Worm (Caenorhabditis elegans) whole organism, L1 larva: ENCODE results near the gene ins-23.

ENCODE experiments used
- C04F5.9 ChIP-seq: sonication (generic microtip); optimal IDR thresholded peaks from 2 replicates; lab custom pipeline; 2016; ENCODE audit warnings: missing genetic modification characterization, missing compliant biosample characterization
- C16A3.4 ChIP-seq: fragments of 150-350 bp; optimal IDR thresholded peaks from 2 replicates; lab custom pipeline; 2014; ENCODE audit warnings: missing biosample characterization, missing genetic modification characterization
- aha-1 ChIP-seq: fragments of 150-350 bp; optimal IDR thresholded peaks from 2 replicates; lab custom pipeline; 2014; ENCODE audit warnings: missing biosample characterization, missing genetic modification characterization
- aly-2 ChIP-seq: fragments of 150-350 bp; optimal IDR thresholded peaks from 2 replicates; lab custom pipeline; 2014; ENCODE audit warnings: missing biosample characterization, missing genetic modification characterization
- ama-1 ChIP-seq: fragments of 150-350 bp; optimal IDR thresholded peaks from 2 replicates; lab custom pipeline; 2014
- ceh-63 ChIP-seq: fragments of 200-800 bp; sonication (Bioruptor generic); optimal IDR thresholded peaks from 2 replicates; lab custom pipeline; 2018; ENCODE audit warnings: mild to moderate bottlenecking, missing genetic modification characterization, missing compliant biosample characterization
- ceh-8 ChIP-seq: fragments of 200-800 bp; sonication (Bioruptor generic); optimal IDR thresholded peaks from 2 replicates; lab custom pipeline; 2018; ENCODE audit warnings: mild to moderate bottlenecking, missing genetic modification characterization, moderate library complexity, missing compliant biosample characterization
- ces-1 ChIP-seq: fragments of 150-350 bp; optimal IDR thresholded peaks from 2 replicates; lab custom pipeline; 2014; ENCODE audit warnings: missing biosample characterization, missing genetic modification reagents, missing genetic modification characterization
- dpl-1 ChIP-seq, 3 experiments: fragments of 150-350 bp in 2 of 3; sonication (generic microtip) in 1 of 3; optimal IDR thresholded peaks; 2 replicates each; lab custom pipeline; 2014 to 2017; ENCODE audit warnings: missing biosample characterization in 3 of 3, missing genetic modification characterization in 3 of 3, missing genetic modification reagents in 3 of 3
- efl-1 ChIP-seq, 4 experiments: fragments of 150-350 bp; optimal IDR thresholded peaks in 3 of 4; peaks in 1 of 4; 1 replicate in 1 of 4; 2 replicates in 3 of 4; lab custom pipeline; 2014; ENCODE audit warnings: missing biosample characterization in 2 of 4, missing genetic modification characterization in 2 of 4, missing genetic modification reagents in 2 of 4
- egl-27 ChIP-seq, 2 experiments: fragments of 150-350 bp in 1 of 2; sonication (generic microtip); optimal IDR thresholded peaks; 3 replicates each; lab custom pipeline; 2017 to 2018; ENCODE audit warnings: missing biosample characterization in 2 of 2, missing genetic modification characterization in 2 of 2, missing genetic modification reagents in 2 of 2
- elt-2 ChIP-seq: sonication (generic microtip); optimal IDR thresholded peaks from 2 replicates; lab custom pipeline; 2016; ENCODE audit warnings: missing genetic modification characterization, mild to moderate bottlenecking, inconsistent platforms, missing compliant biosample characterization, missing genetic modification reagents
- ets-5 ChIP-seq: fragments of 200-800 bp; sonication (Bioruptor generic); IDR thresholded peaks from 2 replicates; pipeline ENCODE4 v1.3.6; 2022; ENCODE audit warnings: missing genetic modification characterization, missing compliant biosample characterization
- grh-1 ChIP-seq: fragments of 200-800 bp; sonication (Bioruptor generic); IDR thresholded peaks from 2 replicates; pipeline ENCODE4 v1.3.6; 2022; ENCODE audit warnings: missing genetic modification reagents, missing genetic modification characterization, missing compliant biosample characterization
- hpl-2 ChIP-seq: fragments of 150-350 bp; optimal IDR thresholded peaks from 2 replicates; lab custom pipeline; 2014; ENCODE audit warnings: missing biosample characterization, missing genetic modification reagents, missing genetic modification characterization
- lin-14 ChIP-seq: fragments of 200-800 bp; sonication (Bioruptor generic); optimal IDR thresholded peaks from 2 replicates; lab custom pipeline; 2018; ENCODE audit warnings: mild to moderate bottlenecking, missing genetic modification characterization, moderate library complexity, missing compliant biosample characterization
- lin-39 ChIP-seq: fragments of 150-350 bp; optimal IDR thresholded peaks from 2 replicates; lab custom pipeline; 2014; ENCODE audit warnings: missing biosample characterization, missing genetic modification reagents, missing genetic modification characterization
- mef-2 ChIP-seq: fragments of 150-350 bp; optimal IDR thresholded peaks from 2 replicates; lab custom pipeline; 2014; ENCODE audit warnings: missing biosample characterization, missing genetic modification characterization
- mep-1 ChIP-seq: fragments of 150-350 bp; optimal IDR thresholded peaks from 2 replicates; lab custom pipeline; 2014; ENCODE audit warnings: missing biosample characterization, missing genetic modification characterization
- nhr-11 ChIP-seq: fragments of 150-350 bp; optimal IDR thresholded peaks from 2 replicates; lab custom pipeline; 2014; ENCODE audit warnings: missing biosample characterization, missing genetic modification characterization
- nhr-12 ChIP-seq: sonication (generic microtip); optimal IDR thresholded peaks from 2 replicates; lab custom pipeline; 2017; ENCODE audit warnings: missing biosample characterization, missing genetic modification characterization
- nhr-237 ChIP-seq: fragments of 150-350 bp; optimal IDR thresholded peaks from 2 replicates; lab custom pipeline; 2014; ENCODE audit warnings: missing biosample characterization, missing genetic modification characterization
- nhr-71 ChIP-seq: sonication (generic microtip); optimal IDR thresholded peaks from 2 replicates; lab custom pipeline; 2016; ENCODE audit warnings: mild to moderate bottlenecking, missing genetic modification characterization, moderate library complexity, missing compliant biosample characterization
- nhr-77 ChIP-seq: fragments of 150-350 bp; optimal IDR thresholded peaks from 2 replicates; lab custom pipeline; 2014; ENCODE audit warnings: missing biosample characterization, missing genetic modification characterization
- nhr-85 ChIP-seq: sonication (generic microtip); peaks from one replicate; lab custom pipeline; 2016; ENCODE audit warnings: missing genetic modification characterization, inconsistent platforms, missing compliant biosample characterization
- pag-3 ChIP-seq: sonication (generic microtip); optimal IDR thresholded peaks from 2 replicates; lab custom pipeline; 2017; ENCODE audit warnings: missing genetic modification characterization, mild to moderate bottlenecking, missing compliant biosample characterization, antibody characterized with exemption, borderline replicate concordance; ENCODE audit not compliant: insufficient read depth
- pax-3 ChIP-seq: fragments of 200-800 bp; sonication (Bioruptor generic); optimal IDR thresholded peaks from 2 replicates; lab custom pipeline; 2018; ENCODE audit warnings: mild to moderate bottlenecking, missing genetic modification characterization, moderate library complexity, missing compliant biosample characterization
- rnt-1 ChIP-seq: sonication (generic microtip); optimal IDR thresholded peaks from 2 replicates; lab custom pipeline; 2016; ENCODE audit warnings: mild to moderate bottlenecking, missing genetic modification characterization, moderate library complexity, missing compliant biosample characterization
- snu-23 ChIP-seq: sonication (generic microtip); optimal IDR thresholded peaks from 2 replicates; lab custom pipeline; 2016; ENCODE audit warnings: missing genetic modification characterization, missing compliant biosample characterization
- swsn-7 ChIP-seq: sonication (generic microtip); optimal IDR thresholded peaks from 2 replicates; lab custom pipeline; 2016; ENCODE audit warnings: missing genetic modification characterization, missing compliant biosample characterization
- tbx-2 ChIP-seq: sonication (generic microtip); optimal IDR thresholded peaks from 2 replicates; lab custom pipeline; 2016; ENCODE audit warnings: missing genetic modification characterization, missing compliant biosample characterization
- unc-98 ChIP-seq: fragments of 200-800 bp; sonication (Bioruptor generic); IDR thresholded peaks from 2 replicates; pipeline ENCODE4 v1.3.6; 2022; ENCODE audit warnings: missing genetic modification characterization, missing compliant biosample characterization
- vab-15 ChIP-seq: sonication (generic microtip); optimal IDR thresholded peaks from 2 replicates; lab custom pipeline; 2017; ENCODE audit warnings: missing genotype, mild to moderate bottlenecking, missing genetic modification characterization, missing compliant biosample characterization
- zag-1 ChIP-seq: fragments of 150-350 bp; optimal IDR thresholded peaks from 2 replicates; lab custom pipeline; 2014; ENCODE audit warnings: missing biosample characterization, missing genetic modification characterization

Gene ins-23

DNA sequence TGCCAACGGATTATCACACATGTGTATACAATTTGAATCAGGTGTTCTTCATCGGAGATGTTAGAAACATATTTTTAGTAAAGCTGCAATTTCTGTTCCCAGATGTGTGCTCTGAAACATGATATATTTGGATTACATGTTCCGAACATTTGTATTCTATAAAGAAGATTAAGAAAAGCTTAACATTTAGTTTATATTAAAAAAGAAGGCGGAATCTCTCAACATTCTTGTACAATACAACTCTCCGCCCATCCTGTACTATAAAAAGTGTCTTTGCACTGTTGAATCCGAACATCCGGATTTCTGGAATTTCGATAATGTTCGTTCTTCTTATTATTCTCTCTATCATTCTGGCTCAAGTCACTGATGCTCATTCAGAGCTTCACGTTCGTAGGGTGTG is at the start of gene ins-23:
TSS of gene ins-23 (plus strand) at position 301 of the 400 bp plus-strand sequence.
- TF ChIP-seq rnt-1 (no peak), ets-5 (GFP tag; lab: Robert Waterston, UW) (no peak), lin-14 (no peak), mef-2 (tag; lab: Kevin White, UChicago) (no peak), vab-15 (tag; lab: Kevin White, UChicago) (no peak)

DNA sequence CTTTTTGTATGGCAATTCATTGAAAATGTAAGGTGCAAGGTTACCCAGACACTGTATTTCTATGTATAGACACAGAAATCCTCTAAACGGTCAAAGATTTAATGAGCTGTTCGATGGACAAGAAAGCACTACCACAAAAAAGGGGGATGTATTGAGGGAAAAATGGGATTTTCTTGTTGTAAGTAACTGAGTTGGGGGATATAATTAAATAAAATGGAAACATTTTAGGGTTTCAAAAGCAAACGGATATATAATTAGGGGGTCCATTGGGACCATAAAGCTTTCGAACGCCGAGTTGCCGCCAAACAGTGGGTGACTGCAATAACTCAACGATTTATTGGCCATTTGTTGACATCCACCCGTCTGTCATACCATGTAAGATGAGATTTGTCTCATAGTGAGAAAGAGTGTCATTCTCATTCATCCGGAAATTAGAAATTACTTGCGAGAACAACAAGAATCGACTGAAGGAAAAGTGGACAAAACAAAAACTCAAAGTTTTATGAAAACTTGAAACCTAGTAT is 45.9 kb upstream of the ins-23 start:
- no peak for TF ChIP-seq swsn-7 (tag; lab: Kevin White, UChicago)
- TF ChIP-seq rnt-1 = no peak
- TF ChIP-seq pag-3 (tag; lab: Kevin White, UChicago) = no peak
- TF ChIP-seq ceh-63 = no peak
- TF ChIP-seq zag-1 (tag; lab: Kevin White, UChicago) = no peak
- no peak for TF ChIP-seq pax-3
- no peak for TF ChIP-seq aha-1 (tag; lab: Kevin White, UChicago)
- no peak for TF ChIP-seq hpl-2 (GFP tag; lab: Kevin White, UChicago)
- TF ChIP-seq egl-27 (tag; optimal IDR thresholded peaks at IDR 0.05; lab: Kevin White, UChicago) = no peak
- TF ChIP-seq snu-23 = no peak
- TF ChIP-seq unc-98 (GFP tag; lab: Robert Waterston, UW) = no peak
- no peak for TF ChIP-seq tbx-2 (tag; lab: Kevin White, UChicago)
- no peak for TF ChIP-seq mep-1 (tag; lab: Kevin White, UChicago)
- TF ChIP-seq efl-1 (optimal IDR thresholded peaks at IDR 0.05; lab: Kevin White, UChicago) = no peak
- TF ChIP-seq efl-1 (GFP tag; optimal IDR thresholded peaks at IDR 0.05 in 1 of 2; lab: Kevin White, UChicago) = no peak
- TF ChIP-seq nhr-71 (tag; lab: Kevin White, UChicago) = no peak
- no peak for TF ChIP-seq lin-14
- TF ChIP-seq dpl-1 (GFP tag; optimal IDR thresholded peaks at IDR 0.05; lab: Kevin White, UChicago) = no peak
- TF ChIP-seq lin-39 (tag; lab: Kevin White, UChicago) = no peak
- TF ChIP-seq aly-2 (tag; lab: Kevin White, UChicago) = no peak
- TF ChIP-seq ets-5 (GFP tag; lab: Robert Waterston, UW) = no peak
- TF ChIP-seq, all 84 proteins: peak for 0

DNA sequence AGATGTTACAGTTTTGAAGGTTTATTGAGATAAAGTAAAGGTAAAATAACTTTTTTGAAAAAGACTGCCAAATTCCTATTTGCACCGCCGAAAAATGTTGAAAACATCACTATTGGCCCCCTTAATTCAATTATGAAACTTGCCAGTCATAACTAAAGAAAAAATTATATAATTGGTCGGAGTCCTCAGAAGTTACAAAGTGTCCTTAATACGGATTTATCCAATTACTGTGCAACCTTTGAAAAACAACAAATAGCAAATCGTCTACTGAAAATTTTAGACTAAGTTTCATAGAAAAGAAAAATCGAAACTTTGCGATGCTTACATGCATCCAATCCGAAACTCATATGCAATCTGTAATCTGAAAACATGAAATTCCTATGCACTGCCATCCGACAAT is 43.4 kb upstream of the ins-23 start:
- TF ChIP-seq ceh-8 (GFP tag; lab: Kevin White, UChicago) = peak; percentile 74
- TF ChIP-seq C16A3.4 (tag; lab: Kevin White, UChicago) = no peak

DNA sequence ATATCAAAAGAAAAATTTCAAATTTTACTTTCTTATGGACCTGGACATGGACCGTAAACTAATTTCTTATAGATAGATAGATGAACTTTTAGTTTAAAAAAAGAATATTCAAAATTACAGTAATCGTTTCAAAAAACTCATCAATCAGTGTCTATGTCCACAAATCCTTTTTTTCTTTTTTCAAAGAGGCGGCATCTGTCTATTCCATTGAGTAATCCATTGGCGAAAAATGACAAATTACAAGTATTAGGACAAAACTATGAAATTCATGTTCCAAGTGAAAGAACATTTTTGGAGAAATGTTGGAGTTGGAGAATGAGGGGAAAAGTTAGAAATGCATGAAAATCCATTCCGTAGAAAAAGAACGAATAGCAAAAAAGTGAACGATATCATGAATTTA is 42.5 kb upstream of the ins-23 start:
- TF ChIP-seq nhr-85 (tag; lab: Kevin White, UChicago) (no peak), hpl-2 (GFP tag; lab: Kevin White, UChicago) (no peak), ceh-8 (GFP tag; lab: Kevin White, UChicago) (no peak), nhr-77 (tag; lab: Kevin White, UChicago) (no peak), nhr-237 (no peak), elt-2 (tag; lab: Kevin White, UChicago) (no peak), lin-14 (no peak), ces-1 (no peak), C04F5.9 (tag; lab: Kevin White, UChicago) (no peak), ama-1 (lab: Kevin White, UChicago) (no peak), nhr-11 (tag; lab: Kevin White, UChicago) (no peak), tbx-2 (tag; lab: Kevin White, UChicago) (no peak), grh-1 (no peak)

DNA sequence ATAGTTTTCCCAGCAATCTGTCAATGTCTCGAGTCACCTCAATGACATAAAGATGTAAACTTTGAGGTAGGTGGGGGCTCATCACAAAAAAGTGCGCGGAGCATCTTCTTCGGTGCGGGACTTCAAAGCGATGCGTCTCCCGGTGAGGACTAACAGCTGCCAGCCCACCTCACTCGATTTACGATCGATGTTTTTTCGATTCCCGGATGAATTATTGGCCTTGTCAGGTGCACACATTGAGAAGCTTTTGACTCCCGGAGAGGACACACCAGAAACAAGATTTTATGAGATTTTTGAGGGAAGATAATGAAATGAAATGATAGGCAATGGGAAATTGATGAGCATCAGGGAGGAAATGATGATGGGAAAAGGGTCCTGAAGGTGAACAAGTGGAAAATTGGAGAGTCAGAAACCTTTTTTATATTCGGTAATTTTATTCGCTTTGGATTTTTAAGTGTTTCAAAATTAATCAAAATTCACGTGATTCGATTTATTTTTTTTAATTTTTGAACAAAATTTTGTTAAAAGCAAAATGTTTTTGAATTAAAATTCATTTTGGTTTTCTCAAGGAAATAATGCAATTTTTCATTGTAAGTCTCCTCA is 41.1 kb upstream of the ins-23 start, which contains the start of gene C05B5.12:
TSS of gene C05B5.12 (plus strand) at position 553 of the 603 bp plus-strand sequence.
- TF ChIP-seq lin-14 (peak; percentile 52), nhr-12 (tag; lab: Kevin White, UChicago) (no peak), rnt-1 (peak; percentile 46)
